Worm (Caenorhabditis elegans) whole organism, midembryonic: ENCODE measurements around the gene M03D4.3.
A peak's percentile ranks its signal among the peaks of the same experiment; 100 is the strongest.

Experiments
- T22C8.4 ChIP-seq: fragments of 200-800 bp; sonication (Bioruptor generic); IDR thresholded peaks from 2 replicates; pipeline ENCODE4 v1.3.6; 2022; ENCODE audit warnings: missing genetic modification characterization, missing compliant biosample characterization
- cog-1 ChIP-seq: sonication (generic microtip); optimal IDR thresholded peaks from 2 replicates; lab custom pipeline; 2016; ENCODE audit warnings: missing genetic modification characterization, missing compliant biosample characterization
- flt-1 ChIP-seq: fragments of 200-800 bp; sonication (Bioruptor generic); IDR thresholded peaks from 2 replicates; pipeline ENCODE4 v1.3.6; 2022; ENCODE audit warnings: missing genetic modification characterization, missing compliant biosample characterization
- klf-2 ChIP-seq: fragments of 200-800 bp; sonication (Bioruptor generic); conservative IDR thresholded peaks from 2 replicates; pipeline ENCODE4 v1.3.6; 2022; ENCODE audit warnings: missing genetic modification reagents, missing genetic modification characterization, missing compliant biosample characterization
- med-1 ChIP-seq: sonication (generic microtip); optimal IDR thresholded peaks from 2 replicates; lab custom pipeline; 2017; ENCODE audit warnings: missing genetic modification characterization, mild to moderate bottlenecking, missing compliant biosample characterization, antibody characterized with exemption, missing genetic modification reagents; ENCODE audit not compliant: insufficient read depth
- ref-1 ChIP-seq: fragments of 200-800 bp; sonication (Bioruptor generic); conservative IDR thresholded peaks from 2 replicates; pipeline ENCODE4 v1.3.6; 2022; ENCODE audit warnings: missing genetic modification reagents, missing genetic modification characterization, missing compliant biosample characterization
- tab-1 ChIP-seq: fragments of 200-800 bp; sonication (Bioruptor generic); IDR thresholded peaks from 2 replicates; pipeline ENCODE4 v1.3.6; 2022; ENCODE audit warnings: missing genetic modification characterization, missing compliant biosample characterization
- ztf-23 ChIP-seq: fragments of 200-800 bp; sonication (Bioruptor generic); IDR thresholded peaks from 2 replicates; pipeline ENCODE4 v1.3.6; 2022; ENCODE audit warnings: missing genetic modification reagents, missing genetic modification characterization, missing compliant biosample characterization
- ztf-29 ChIP-seq: fragments of 200-800 bp; sonication (Bioruptor generic); IDR thresholded peaks from 2 replicates; pipeline ENCODE4 v1.3.6; 2022; ENCODE audit warnings: missing genetic modification reagents, missing genetic modification characterization, missing compliant biosample characterization

Gene M03D4.3

ce11 chrIV:6134639-6135038 is 22.4 kb upstream of the M03D4.3 start:
- no peak for TF ChIP-seq tab-1 (GFP tag; lab: Robert Waterston, UW)
- TF ChIP-seq flt-1 (GFP tag; lab: Robert Waterston, UW), result no peak
- TF ChIP-seq ref-1, result no peak
- no peak for TF ChIP-seq med-1 (GFP tag; lab: Kevin White, UChicago)
- TF ChIP-seq klf-2, result no peak
- TF ChIP-seq ztf-29 (GFP tag; lab: Robert Waterston, UW), result no peak

- TF ChIP-seq ztf-23 (GFP tag; lab: Robert Waterston, UW) (no peak), flt-1 (GFP tag; lab: Robert Waterston, UW) (no peak), cog-1 (no peak), ref-1 (no peak), klf-2 (no peak), ztf-29 (GFP tag; lab: Robert Waterston, UW) (no peak), tab-1 (GFP tag; lab: Robert Waterston, UW) (no peak), med-1 (GFP tag; lab: Kevin White, UChicago) (no peak), T22C8.4 (GFP tag; lab: Robert Waterston, UW) (no peak)
Observed at ce11 chrIV:6130437-6130836, 18.2 kb upstream of the M03D4.3 start.

- TF ChIP-seq T22C8.4 (GFP tag; lab: Robert Waterston, UW) (no peak), ztf-29 (GFP tag; lab: Robert Waterston, UW) (no peak), ref-1 (no peak), cog-1 (no peak), klf-2 (no peak), med-1 (GFP tag; lab: Kevin White, UChicago) (no peak), flt-1 (GFP tag; lab: Robert Waterston, UW) (no peak), tab-1 (GFP tag; lab: Robert Waterston, UW) (no peak), ztf-23 (GFP tag; lab: Robert Waterston, UW) (no peak)
Observed at ce11 chrIV:6127252-6127930, 15.2 kb upstream of the M03D4.3 start, which contains the start of gene M03D4.4. M03D4.4 (minus strand) TSS chrIV:6127302.

- no peak for TF ChIP-seq tab-1 (GFP tag; lab: Robert Waterston, UW)
- TF ChIP-seq med-1 (GFP tag; lab: Kevin White, UChicago), result no peak
- TF ChIP-seq cog-1, result no peak
- no peak for TF ChIP-seq klf-2
- no peak for TF ChIP-seq T22C8.4 (GFP tag; lab: Robert Waterston, UW)
- 0 out of 2 replicates have a peak, but pooled peaks have one; percentile 49 for TF ChIP-seq flt-1 (GFP tag; lab: Robert Waterston, UW)
- no peak for TF ChIP-seq ztf-23 (GFP tag; lab: Robert Waterston, UW)
- TF ChIP-seq ztf-29 (GFP tag; lab: Robert Waterston, UW), result no peak
Observed at ce11 chrIV:6117741-6118265, 5.6 kb upstream of the M03D4.3 start, which contains the start of gene zen-4. zen-4 (plus strand) TSS chrIV:6118215.

- no peak for TF ChIP-seq cog-1
- TF ChIP-seq ref-1, result no peak
- no peak for TF ChIP-seq flt-1 (GFP tag; lab: Robert Waterston, UW)
- TF ChIP-seq tab-1 (GFP tag; lab: Robert Waterston, UW), result no peak
Observed at ce11 chrIV:6108665-6109064, 3.5 kb downstream of the M03D4.3 start.

ce11 chrIV:6104446-6104845 is 7.7 kb downstream of the M03D4.3 start:
- TF ChIP-seq flt-1 (GFP tag; lab: Robert Waterston, UW) (no peak), tab-1 (GFP tag; lab: Robert Waterston, UW) (no peak), cog-1 (no peak), ztf-23 (GFP tag; lab: Robert Waterston, UW) (no peak), klf-2 (no peak), T22C8.4 (GFP tag; lab: Robert Waterston, UW) (no peak)

ce11 chrIV:6099770-6100169 is 12.4 kb downstream of the M03D4.3 start:
- TF ChIP-seq flt-1 (GFP tag; lab: Robert Waterston, UW) (no peak), klf-2 (no peak), ztf-23 (GFP tag; lab: Robert Waterston, UW) (no peak), tab-1 (GFP tag; lab: Robert Waterston, UW) (no peak), cog-1 (no peak), ref-1 (no peak), T22C8.4 (GFP tag; lab: Robert Waterston, UW) (no peak), med-1 (GFP tag; lab: Kevin White, UChicago) (no peak)

- TF ChIP-seq flt-1 (GFP tag; lab: Robert Waterston, UW) (peak; percentile 54; the same call in 1 of the 2 replicates), cog-1 (peak; percentile 77), ztf-29 (GFP tag; lab: Robert Waterston, UW) (no peak)
Observed at ce11 chrIV:6097040-6097928, 14.9 kb downstream of the M03D4.3 start.

- no peak for TF ChIP-seq ztf-23 (GFP tag; lab: Robert Waterston, UW)
- TF ChIP-seq tab-1 (GFP tag; lab: Robert Waterston, UW), result no peak
- TF ChIP-seq klf-2, result no peak
- TF ChIP-seq med-1 (GFP tag; lab: Kevin White, UChicago), result no peak
- no peak for TF ChIP-seq flt-1 (GFP tag; lab: Robert Waterston, UW)
- no peak for TF ChIP-seq T22C8.4 (GFP tag; lab: Robert Waterston, UW)
- TF ChIP-seq ref-1, result no peak
- no peak for TF ChIP-seq ztf-29 (GFP tag; lab: Robert Waterston, UW)
- no peak for TF ChIP-seq cog-1
Observed at ce11 chrIV:6095357-6095858, 16.8 kb downstream of the M03D4.3 start, which contains the start of gene lag-1. lag-1 (plus strand) TSS chrIV:6095407.
